Worm (Caenorhabditis elegans): ENCODE measurements around the gene egl-9.

DNA sequence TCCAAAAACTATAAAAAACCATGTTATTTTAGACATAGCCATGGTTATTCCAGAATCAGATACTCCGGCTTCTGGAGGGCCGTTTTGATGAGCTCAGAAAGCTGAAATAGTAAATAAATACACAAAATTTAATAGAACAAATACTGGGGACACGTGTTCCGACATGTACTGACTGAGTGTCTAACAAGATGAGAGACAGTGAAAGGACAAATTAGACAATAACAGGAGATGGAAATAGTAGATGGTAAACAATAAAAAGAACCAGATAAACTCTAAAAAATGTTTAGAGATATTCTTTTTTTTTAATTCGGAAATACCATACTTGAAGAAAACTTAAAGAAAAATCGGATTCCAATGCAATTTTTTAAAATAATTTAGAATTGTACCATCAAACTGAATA lies 16.3 kb downstream of the egl-9 start, which contains the start of gene Y32F6B.1:
- TF ChIP-seq cog-1 (tag; optimal IDR thresholded peaks at IDR 0.05) (no peak), med-1 (GFP tag; optimal IDR thresholded peaks at IDR 0.05; ENCODE audit: insufficient read depth) (no peak), flt-1 (GFP tag; IDR thresholded peaks at IDR 0.05) (no peak), ztf-23 (GFP tag; IDR thresholded peaks at IDR 0.05) (no peak), ztf-29 (GFP tag; IDR thresholded peaks at IDR 0.05) (no peak), T22C8.4 (GFP tag; IDR thresholded peaks at IDR 0.05) (no peak), klf-2 (GFP tag; conservative IDR thresholded peaks at IDR 0.05) (no peak)

Measured in whole organism, midembryonic.